Worm (Caenorhabditis elegans) whole organism, L1 larva: Measurements from ENCODE around the gene Y70C5A.2.

Experiments used
- alr-1 ChIP-seq: fragments of 200-800 bp; sonication (Bioruptor generic); optimal IDR thresholded peaks from 2 replicates; lab custom pipeline; 2018; ENCODE audit warnings: borderline replicate concordance, mild to moderate bottlenecking, missing genetic modification characterization, missing compliant biosample characterization
- ceh-82 ChIP-seq, 3 experiments: fragments of 150-350 bp in 1 of 3; sonication (generic microtip) in 2 of 3; optimal IDR thresholded peaks; 2 replicates each; lab custom pipeline; 2014 to 2017; ENCODE audit warnings: missing biosample characterization in 3 of 3, missing genetic modification characterization in 3 of 3
- dpl-1 ChIP-seq, 3 experiments: fragments of 150-350 bp in 2 of 3; sonication (generic microtip) in 1 of 3; optimal IDR thresholded peaks; 2 replicates each; lab custom pipeline; 2014 to 2017; ENCODE audit warnings: missing biosample characterization in 3 of 3, missing genetic modification characterization in 3 of 3, missing genetic modification reagents in 3 of 3
- fkh-4 ChIP-seq: sonication (generic microtip); optimal IDR thresholded peaks from 2 replicates; lab custom pipeline; 2016; ENCODE audit warnings: missing compliant biosample characterization, missing genetic modification characterization, borderline replicate concordance
- fos-1 ChIP-seq: fragments of 150-350 bp; optimal IDR thresholded peaks from 2 replicates; lab custom pipeline; 2014; ENCODE audit warnings: missing biosample characterization, missing genetic modification characterization
- lin-35 ChIP-seq, 2 experiments: fragments of 150-350 bp; optimal IDR thresholded peaks; 2 replicates each; lab custom pipeline; 2014; ENCODE audit warnings: missing biosample characterization in 2 of 2, missing genetic modification characterization in 2 of 2, missing genetic modification reagents in 2 of 2
- lin-39 ChIP-seq: fragments of 150-350 bp; optimal IDR thresholded peaks from 2 replicates; lab custom pipeline; 2014; ENCODE audit warnings: missing biosample characterization, missing genetic modification reagents, missing genetic modification characterization
- nhr-84 ChIP-seq: sonication (generic microtip); optimal IDR thresholded peaks from 2 replicates; lab custom pipeline; 2017; ENCODE audit warnings: missing biosample characterization, missing genetic modification characterization
- pax-3 ChIP-seq: fragments of 200-800 bp; sonication (Bioruptor generic); optimal IDR thresholded peaks from 2 replicates; lab custom pipeline; 2018; ENCODE audit warnings: mild to moderate bottlenecking, missing genetic modification characterization, moderate library complexity, missing compliant biosample characterization
- snpc-4 ChIP-seq: fragments of 150-350 bp; optimal IDR thresholded peaks from 2 replicates; lab custom pipeline; 2014; ENCODE audit warnings: missing biosample characterization, missing genetic modification characterization
- unc-62 ChIP-seq: fragments of 150-350 bp; optimal IDR thresholded peaks from 2 replicates; lab custom pipeline; 2014; ENCODE audit warnings: missing biosample characterization, missing genetic modification reagents, missing genetic modification characterization

DNA sequence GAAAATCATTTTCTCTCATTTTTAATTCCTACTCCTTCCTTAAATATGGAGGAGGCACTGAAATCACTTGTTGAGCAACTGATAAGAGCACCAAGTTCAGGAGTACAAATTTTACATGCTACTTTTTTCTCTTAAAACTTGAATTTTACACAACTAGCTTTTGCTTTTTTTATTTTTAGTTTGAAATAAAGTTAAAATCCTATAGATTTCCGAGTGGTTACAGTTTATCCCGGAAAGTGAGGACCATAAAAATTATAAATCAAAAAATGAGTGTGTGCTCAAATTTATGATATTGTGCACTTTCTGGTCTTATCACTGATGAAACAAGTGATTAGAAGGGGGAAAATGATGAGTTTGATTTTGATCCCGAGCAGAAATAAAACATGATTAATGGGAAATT lies 5.0 kb upstream of the Y70C5A.2 start, which contains the start of gene oac-53:
- TF ChIP-seq lin-35 (GFP tag; optimal IDR thresholded peaks at IDR 0.05; lab: Kevin White, UChicago) (no peak), snpc-4 (tag; lab: Kevin White, UChicago) (no peak), unc-62 (GFP tag; lab: Kevin White, UChicago) (no peak), lin-39 (tag; lab: Kevin White, UChicago) (no peak), dpl-1 (GFP tag; optimal IDR thresholded peaks at IDR 0.05; lab: Kevin White, UChicago) (no peak), fos-1 (tag; lab: Kevin White, UChicago) (no peak), ceh-82 (tag; optimal IDR thresholded peaks at IDR 0.05; lab: Kevin White, UChicago) (no peak), alr-1 (no peak), fkh-4 (tag; lab: Kevin White, UChicago) (no peak), nhr-84 (tag; lab: Kevin White, UChicago) (no peak), pax-3 (tag; lab: Kevin White, UChicago) (no peak)
